Fruit fly (Drosophila melanogaster) whole organism, embryonic: ENCODE data around the gene cerv.
A peak's percentile ranks its signal among the peaks of the same experiment; 100 is the strongest.

Source experiments
- Adf1 ChIP-seq: fragments of 200-800 bp; sonication (Bioruptor generic); IDR thresholded peaks from 2 replicates; pipeline ENCODE4 v1.3.6; 2022; ENCODE audit warnings: missing biosample characterization, missing genetic modification characterization
- CG10274 ChIP-seq: fragments of 200-800 bp; sonication (Bioruptor generic); optimal IDR thresholded peaks from 3 replicates; lab custom pipeline; 2017; ENCODE audit warnings: missing biosample characterization, mild to moderate bottlenecking, missing genetic modification characterization
- CG10462 ChIP-seq: fragments of 200-800 bp; sonication (Bioruptor generic); optimal IDR thresholded peaks from 2 replicates; lab custom pipeline; 2016; ENCODE audit warnings: missing biosample characterization, missing genetic modification characterization
- CG12071 ChIP-seq: fragments of 200-800 bp; sonication (Bioruptor generic); optimal IDR thresholded peaks from 3 replicates; lab custom pipeline; 2018; ENCODE audit warnings: missing biosample characterization, mild to moderate bottlenecking, missing genetic modification characterization
- CG13123 ChIP-seq: fragments of 200-800 bp; sonication (Bioruptor generic); optimal IDR thresholded peaks from 2 replicates; lab custom pipeline; 2016; ENCODE audit warnings: missing biosample characterization, missing genetic modification characterization
- CG13424 ChIP-seq: fragments of 200-800 bp; sonication (Bioruptor generic); optimal IDR thresholded peaks from 2 replicates; lab custom pipeline; 2019; ENCODE audit warnings: missing biosample characterization, mild to moderate bottlenecking, missing genetic modification characterization, moderate library complexity
- CG13894 ChIP-seq: fragments of 200-800 bp; sonication (Bioruptor generic); optimal IDR thresholded peaks from 3 replicates; lab custom pipeline; 2018; ENCODE audit warnings: missing biosample characterization, mild to moderate bottlenecking, missing genetic modification characterization, moderate library complexity
- CG14014 ChIP-seq: fragments of 200-800 bp; sonication (Bioruptor generic); IDR thresholded peaks from 2 replicates; pipeline ENCODE4 v1.3.6; 2022; ENCODE audit warnings: missing biosample characterization, missing genetic modification characterization
- CG15269 ChIP-seq: fragments of 200-800 bp; sonication (Bioruptor generic); optimal IDR thresholded peaks from 2 replicates; lab custom pipeline; 2018; ENCODE audit warnings: missing biosample characterization, mild to moderate bottlenecking, missing genetic modification characterization, moderate library complexity
- CG1529 ChIP-seq: fragments of 200-800 bp; sonication (Bioruptor generic); optimal IDR thresholded peaks from 3 replicates; lab custom pipeline; 2018; ENCODE audit warnings: missing biosample characterization, missing genetic modification characterization
- CG15696 ChIP-seq: fragments of 200-800 bp; sonication (Bioruptor generic); optimal IDR thresholded peaks from 2 replicates; lab custom pipeline; 2019; ENCODE audit warnings: missing biosample characterization, mild to moderate bottlenecking, missing genetic modification characterization, moderate library complexity
- CG17186 ChIP-seq: fragments of 200-800 bp; sonication (Bioruptor generic); optimal IDR thresholded peaks from 3 replicates; lab custom pipeline; 2017; ENCODE audit warnings: missing biosample characterization, missing genetic modification reagents, missing genetic modification characterization
- CG42726 ChIP-seq: fragments of 200-800 bp; sonication (Bioruptor generic); IDR thresholded peaks from 2 replicates; pipeline ENCODE4 v1.3.6; 2022; ENCODE audit warnings: missing biosample characterization, missing genetic modification characterization; ENCODE audit not compliant: partially characterized antibody
- CG4282 ChIP-seq: fragments of 200-800 bp; sonication (Bioruptor generic); optimal IDR thresholded peaks from 2 replicates; lab custom pipeline; 2016; ENCODE audit warnings: missing biosample characterization, missing genetic modification characterization
- CG4617 ChIP-seq: fragments of 200-800 bp; sonication (Bioruptor generic); optimal IDR thresholded peaks from 3 replicates; lab custom pipeline; 2016; ENCODE audit warnings: missing biosample characterization, missing genetic modification characterization, borderline replicate concordance
- CG4820 ChIP-seq: fragments of 200-800 bp; sonication (Bioruptor generic); optimal IDR thresholded peaks from 3 replicates; lab custom pipeline; 2016; ENCODE audit warnings: missing biosample characterization, missing genetic modification characterization
- CG4854 ChIP-seq: fragments of 200-800 bp; sonication (Bioruptor generic); optimal IDR thresholded peaks from 2 replicates; lab custom pipeline; 2016; ENCODE audit warnings: missing biosample characterization, missing genetic modification characterization, inconsistent platforms
- CG6175 ChIP-seq: fragments of 200-800 bp; sonication (Bioruptor generic); IDR thresholded peaks from 3 replicates; pipeline ENCODE4 v1.3.6; 2022; ENCODE audit warnings: missing biosample characterization, missing genetic modification characterization
- CG7839 ChIP-seq: fragments of 200-800 bp; sonication (Bioruptor generic); optimal IDR thresholded peaks from 3 replicates; lab custom pipeline; 2018; ENCODE audit warnings: missing biosample characterization, mild to moderate bottlenecking, missing genetic modification characterization, moderate library complexity
- CG7928 ChIP-seq: fragments of 200-800 bp; sonication (Bioruptor generic); optimal IDR thresholded peaks from 2 replicates; lab custom pipeline; 2017; ENCODE audit warnings: missing biosample characterization, mild to moderate bottlenecking, missing genetic modification characterization
- CG8290 ChIP-seq, 3 experiments: fragments of 200-800 bp; sonication (Bioruptor generic); optimal IDR thresholded peaks; 2 replicates each; lab custom pipeline; 2016 to 2019; ENCODE audit warnings: missing biosample characterization in 3 of 3, missing genetic modification characterization in 3 of 3, mild to moderate bottlenecking in 2 of 3, moderate library complexity in 1 of 3
- CG9609 ChIP-seq: fragments of 200-800 bp; sonication (Bioruptor generic); optimal IDR thresholded peaks from 3 replicates; lab custom pipeline; 2016; ENCODE audit warnings: missing biosample characterization, missing genetic modification characterization
- CkIIα-i1 ChIP-seq: fragments of 200-800 bp; sonication (Bioruptor generic); IDR thresholded peaks from 2 replicates; pipeline ENCODE4 v1.3.6; 2022; ENCODE audit warnings: missing biosample characterization, missing genetic modification characterization
- Dbx ChIP-seq: fragments of 200-800 bp; sonication (Bioruptor generic); IDR thresholded peaks from 3 replicates; pipeline ENCODE4 v1.3.6; 2022; ENCODE audit warnings: missing biosample characterization, missing genetic modification characterization
- Fer1 ChIP-seq: fragments of 200-800 bp; sonication (Bioruptor generic); optimal IDR thresholded peaks from 2 replicates; lab custom pipeline; 2017; ENCODE audit warnings: missing biosample characterization, mild to moderate bottlenecking, missing genetic modification characterization
- Fer2 ChIP-seq: fragments of 200-800 bp; sonication (Bioruptor generic); optimal IDR thresholded peaks from 2 replicates; lab custom pipeline; 2018; ENCODE audit warnings: missing biosample characterization, mild to moderate bottlenecking, missing genetic modification characterization, moderate library complexity
- H15 ChIP-seq: fragments of 200-800 bp; sonication (Bioruptor generic); IDR thresholded peaks from 3 replicates; pipeline ENCODE4 v1.3.6; 2022; ENCODE audit warnings: missing biosample characterization, missing genetic modification characterization
- Kr ChIP-seq: fragments of 200-800 bp; sonication (Bioruptor generic); optimal IDR thresholded peaks from 2 replicates; lab custom pipeline; 2017; ENCODE audit warnings: missing biosample characterization, mild to moderate bottlenecking, missing genetic modification characterization
- TFAM ChIP-seq: fragments of 200-800 bp; sonication (Bioruptor generic); optimal IDR thresholded peaks from 2 replicates; lab custom pipeline; 2017; ENCODE audit warnings: missing biosample characterization, missing genetic modification characterization, inconsistent platforms
- chinmo ChIP-seq: fragments of 200-800 bp; sonication (Bioruptor generic); IDR thresholded peaks from 4 replicates; pipeline ENCODE4 v1.3.6; 2022; ENCODE audit warnings: missing biosample characterization, missing genetic modification characterization; ENCODE audit not compliant: partially characterized antibody
- eve ChIP-seq, 2 experiments: fragments of >200 bp; optimal IDR thresholded peaks; 2 replicates each; lab custom pipeline; 2017; ENCODE audit warnings: missing biosample characterization in 2 of 2, missing genetic modification characterization in 2 of 2
- exex ChIP-seq: fragments of 200-800 bp; sonication (Bioruptor generic); optimal IDR thresholded peaks from 4 replicates; lab custom pipeline; 2018; ENCODE audit warnings: missing biosample characterization, mild to moderate bottlenecking, missing genetic modification characterization, moderate library complexity
- gcm ChIP-seq: fragments of 200-800 bp; sonication (Bioruptor generic); optimal IDR thresholded peaks from 2 replicates; lab custom pipeline; 2019; ENCODE audit warnings: missing biosample characterization, mild to moderate bottlenecking, missing genetic modification characterization, moderate library complexity
- gem ChIP-seq: fragments of 200-800 bp; sonication (Bioruptor generic); optimal IDR thresholded peaks from 2 replicates; lab custom pipeline; 2019; ENCODE audit warnings: missing biosample characterization, mild to moderate bottlenecking, missing genetic modification characterization, moderate library complexity
- gro ChIP-seq: fragments of 200-800 bp; sonication (Bioruptor generic); optimal IDR thresholded peaks from 2 replicates; lab custom pipeline; 2016; ENCODE audit warnings: missing biosample characterization, missing genetic modification characterization
- gt ChIP-seq: fragments of 200-800 bp; sonication (Bioruptor generic); IDR thresholded peaks from 2 replicates; pipeline ENCODE4 v1.3.6; 2022; ENCODE audit warnings: missing biosample characterization, missing genetic modification characterization
- inv ChIP-seq: fragments of 200-800 bp; sonication (Bioruptor generic); IDR thresholded peaks from 2 replicates; pipeline ENCODE4 v1.3.6; 2022; ENCODE audit warnings: missing biosample characterization, missing genetic modification characterization; ENCODE audit not compliant: partially characterized antibody
- kah ChIP-seq: fragments of 200-800 bp; sonication (Bioruptor generic); optimal IDR thresholded peaks from 2 replicates; lab custom pipeline; 2018; ENCODE audit warnings: missing biosample characterization, mild to moderate bottlenecking, missing genetic modification characterization
- nerfin-2 ChIP-seq: fragments of 200-800 bp; sonication (Bioruptor generic); IDR thresholded peaks from 2 replicates; pipeline ENCODE4 v1.3.6; 2022; ENCODE audit warnings: missing biosample characterization, missing genetic modification characterization; ENCODE audit not compliant: partially characterized antibody
- onecut ChIP-seq: fragments of 200-800 bp; sonication (Bioruptor generic); IDR thresholded peaks from 2 replicates; pipeline ENCODE4 v1.3.6; 2022; ENCODE audit warnings: missing biosample characterization, missing genetic modification characterization
- phol ChIP-seq: fragments of 200-800 bp; sonication (Bioruptor generic); optimal IDR thresholded peaks from 3 replicates; lab custom pipeline; 2018; ENCODE audit warnings: missing biosample characterization, mild to moderate bottlenecking, missing genetic modification characterization, moderate library complexity
- scrt ChIP-seq: fragments of 200-800 bp; sonication (Bioruptor generic); optimal IDR thresholded peaks from 2 replicates; lab custom pipeline; 2018; ENCODE audit warnings: missing biosample characterization, mild to moderate bottlenecking, missing genetic modification characterization, moderate library complexity
- sd ChIP-seq: fragments of 200-800 bp; sonication (Bioruptor generic); optimal IDR thresholded peaks from 3 replicates; lab custom pipeline; 2018; ENCODE audit warnings: missing biosample characterization, mild to moderate bottlenecking, missing genetic modification characterization, moderate library complexity
- slbo ChIP-seq: fragments of 200-800 bp; sonication (Bioruptor generic); IDR thresholded peaks from 2 replicates; pipeline ENCODE4 v1.3.6; 2022; ENCODE audit warnings: missing biosample characterization, missing genetic modification characterization
- sqz ChIP-seq: fragments of 200-800 bp; sonication (Bioruptor generic); optimal IDR thresholded peaks from 3 replicates; lab custom pipeline; 2018; ENCODE audit warnings: missing biosample characterization, mild to moderate bottlenecking, missing genetic modification characterization
- sr ChIP-seq: fragments of 200-800 bp; sonication (Bioruptor generic); IDR thresholded peaks from 3 replicates; pipeline ENCODE4 v1.3.6; 2022; ENCODE audit warnings: missing biosample characterization, missing genetic modification characterization
- trh ChIP-seq: fragments of 200-800 bp; sonication (Bioruptor generic); optimal IDR thresholded peaks from 2 replicates; lab custom pipeline; 2016; ENCODE audit warnings: missing biosample characterization, missing genetic modification characterization
- yki ChIP-seq: fragments of >200 bp; optimal IDR thresholded peaks from 3 replicates; lab custom pipeline; 2018
- zfh1 ChIP-seq: fragments of 200-800 bp; sonication (Bioruptor generic); IDR thresholded peaks from 3 replicates; pipeline ENCODE4 v1.3.6; 2022; ENCODE audit warnings: missing biosample characterization, missing genetic modification characterization

cerv gene

DNA sequence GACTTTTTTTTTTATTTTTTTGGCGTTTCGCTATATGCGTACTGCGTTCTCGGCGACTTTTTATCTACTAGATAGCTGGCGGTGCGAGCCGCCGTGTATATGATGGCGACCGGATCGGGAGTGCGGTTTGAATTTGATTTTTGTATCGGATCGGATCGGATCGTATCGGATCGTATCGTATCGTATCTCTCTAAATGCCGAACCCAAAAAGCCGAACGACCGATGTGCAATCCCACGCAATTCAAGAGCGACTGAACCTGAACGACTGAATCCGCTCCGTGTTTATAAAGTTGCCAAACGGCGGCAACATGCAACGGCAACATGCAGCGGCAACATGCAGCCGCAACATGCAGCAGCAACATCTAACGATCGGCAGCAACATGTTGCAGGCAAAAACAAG, 48.3 kb upstream of the cerv start (continued):
- TF ChIP-seq CG17186 (GFP tag; lab: Kevin White, UChicago) (no peak), trh (no peak), slbo (GFP tag; lab: Robert Waterston, UW) (peak; percentile 17; the same call in 1 of the 2 replicates), CG14014 (GFP tag; lab: Robert Waterston, UW) (peak; percentile 19; the same call in 1 of the 2 replicates), gt (no peak), CG13123 (GFP tag; lab: Kevin White, UChicago) (no peak)
- TF ChIP-seq, all 482 proteins: peak for 85

DNA sequence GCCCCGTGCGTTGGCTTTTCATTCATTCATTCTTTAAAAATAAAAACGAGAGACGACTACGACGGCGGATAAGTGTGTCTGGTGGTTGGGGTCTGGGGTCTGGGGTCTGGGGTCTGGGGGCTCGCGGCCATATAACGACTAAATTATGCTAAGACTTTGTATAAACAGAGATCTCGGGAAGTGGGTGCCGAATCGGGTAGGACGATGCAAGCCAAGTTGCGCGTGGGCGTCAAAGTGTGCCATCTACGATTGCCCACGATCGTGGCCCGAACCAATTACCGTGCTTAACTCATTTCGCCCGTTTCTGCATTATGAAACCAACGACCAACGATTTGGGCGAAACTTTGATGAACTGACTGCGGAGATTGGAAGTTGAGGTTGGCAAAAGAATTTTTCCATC, 45.8 kb upstream of the cerv start:
- TF ChIP-seq Adf1 (GFP tag; lab: Robert Waterston, UW) (no peak), CG4282 (GFP tag; lab: Kevin White, UChicago) (no peak), CG12071 (GFP tag; lab: Kevin White, UChicago) (no peak), exex (tag; lab: Kevin White, UChicago) (no peak), CG13894 (peak; percentile 13), CG4854 (GFP tag; lab: Kevin White, UChicago) (no peak), inv (GFP tag; lab: Robert Waterston, UW) (no peak), CG13424 (no peak), CkIIα-i1 (GFP tag; lab: Robert Waterston, UW) (no peak), CG4820 (GFP tag; lab: Kevin White, UChicago) (no peak), scrt (no peak), CG10462 (no peak), kah (GFP tag; lab: Kevin White, UChicago) (no peak), sr (GFP tag; lab: Robert Waterston, UW) (peak; percentile 91), sd (tag; lab: Kevin White, UChicago) (peak; percentile 10), Fer2 (tag; lab: Kevin White, UChicago) (no peak), gcm (GFP tag; lab: Kevin White, UChicago) (no peak), CG15269 (tag; lab: Kevin White, UChicago) (no peak), onecut (no peak), gem (tag; lab: Kevin White, UChicago) (no peak), nerfin-2 (GFP tag; lab: Robert Waterston, UW) (no peak), Fer1 (no peak), chinmo (GFP tag; lab: Robert Waterston, UW) (0 out of 4 replicates have a peak, but pooled peaks have one; percentile 28), CG8290 (GFP tag; optimal IDR thresholded peaks at IDR 0.05; lab: Kevin White, UChicago) (no peak), CG8290 (tag; optimal IDR thresholded peaks at IDR 0.05; lab: Kevin White, UChicago) (no peak)

dm6 chrX:15622970-15623402, 45.0 kb upstream of the cerv start:
- peak; percentile 23 for TF ChIP-seq CG7928 (GFP tag; lab: Kevin White, UChicago)
- TF ChIP-seq CG9609 = peak; percentile 57
- no peak for TF ChIP-seq Kr (GFP tag; lab: Kevin White, UChicago)
- peak; percentile 54 for TF ChIP-seq CG1529 (GFP tag; lab: Kevin White, UChicago)
- TF ChIP-seq CG10274 (GFP tag; lab: Kevin White, UChicago) = peak; percentile 49
- peak; percentile 13 for TF ChIP-seq CG4617 (GFP tag; lab: Kevin White, UChicago)
- no peak for TF ChIP-seq TFAM
- TF ChIP-seq gro (GFP tag; lab: Kevin White, UChicago) = peak; percentile 48
- peak; percentile 72 for TF ChIP-seq phol (tag; lab: Kevin White, UChicago)
- peak; percentile 76; the same call in 2 of the 3 replicates for TF ChIP-seq H15 (GFP tag; lab: Robert Waterston, UW)
- no peak for TF ChIP-seq CG15696 (tag; lab: Kevin White, UChicago)
- TF ChIP-seq Fer1 = peak; percentile 71
- TF ChIP-seq eve (GFP tag; optimal IDR thresholded peaks at IDR 0.05; lab: Kevin White, UChicago) = peak in 1 of 2 experiments; percentile 85
- no peak for TF ChIP-seq yki (lab: Kevin White, UChicago)
- peak; percentile 85 for TF ChIP-seq CG7839
- TF ChIP-seq sd (tag; lab: Kevin White, UChicago) = peak; percentile 30
- peak; percentile 82 for TF ChIP-seq zfh1 (GFP tag; lab: Robert Waterston, UW)
- peak; percentile 82 for TF ChIP-seq sqz (GFP tag; lab: Kevin White, UChicago)
- peak; percentile 89 for TF ChIP-seq Dbx
- peak; percentile 82; the same call in 2 of the 3 replicates for TF ChIP-seq CG6175 (GFP tag; lab: Robert Waterston, UW)
- TF ChIP-seq CG42726 (GFP tag; lab: Robert Waterston, UW) = no peak
